Fruit fly (Drosophila melanogaster) whole organism, embryonic: ENCODE data around the gene CG14309.

Source experiments
- CG10209 ChIP-seq: fragments of 200-800 bp; sonication (Bioruptor generic); optimal IDR thresholded peaks from 3 replicates; lab custom pipeline; 2017; ENCODE audit warnings: missing biosample characterization, mild to moderate bottlenecking, missing genetic modification characterization, missing genetic modification reagents
- CG11093 ChIP-seq: fragments of 200-800 bp; sonication (Bioruptor generic); IDR thresholded peaks from 3 replicates; pipeline ENCODE4 v1.3.6; 2022; ENCODE audit warnings: missing biosample characterization, missing genetic modification characterization
- CG33213 ChIP-seq: fragments of 200-800 bp; sonication (Bioruptor generic); optimal IDR thresholded peaks from 3 replicates; lab custom pipeline; 2016; ENCODE audit warnings: missing biosample characterization, missing genetic modification characterization
- CG7372 ChIP-seq: fragments of 200-800 bp; sonication (Bioruptor generic); IDR thresholded peaks from 2 replicates; pipeline ENCODE4 v1.3.6; 2022; ENCODE audit warnings: missing biosample characterization, missing genetic modification characterization
- D19A ChIP-seq: fragments of 200-800 bp; optimal IDR thresholded peaks from 3 replicates; lab custom pipeline; 2019; ENCODE audit warnings: missing biosample characterization, mild to moderate bottlenecking, missing genetic modification characterization, moderate library complexity
- Ets65A ChIP-seq: fragments of 200-800 bp; sonication (Bioruptor generic); peaks from one replicate; lab custom pipeline; 2016; ENCODE audit warnings: missing biosample characterization, missing genetic modification characterization
- Ets97D ChIP-seq: fragments of 200-800 bp; sonication (Bioruptor generic); optimal IDR thresholded peaks from 3 replicates; lab custom pipeline; 2016; ENCODE audit warnings: missing biosample characterization, missing genetic modification characterization
- GATAe ChIP-seq: fragments of 200-800 bp; sonication (Bioruptor generic); conservative IDR thresholded peaks from 2 replicates; pipeline ENCODE4 v1.3.6; 2022; ENCODE audit warnings: missing biosample characterization, missing genetic modification characterization
- HLH54F ChIP-seq: fragments of 200-800 bp; sonication (Bioruptor generic); optimal IDR thresholded peaks from 3 replicates; lab custom pipeline; 2016; ENCODE audit warnings: missing biosample characterization, missing genetic modification characterization
- NK7.1 ChIP-seq: fragments of 200-800 bp; sonication (Bioruptor generic); optimal IDR thresholded peaks from 3 replicates; lab custom pipeline; 2016; ENCODE audit warnings: missing biosample characterization, missing genetic modification characterization
- Opbp ChIP-seq: fragments of 200-800 bp; sonication (Bioruptor generic); IDR thresholded peaks from 3 replicates; pipeline ENCODE4 v1.3.6; 2022; ENCODE audit warnings: missing biosample characterization, missing genetic modification characterization; ENCODE audit not compliant: partially characterized antibody
- Usf ChIP-seq: fragments of 200-800 bp; sonication (Bioruptor generic); optimal IDR thresholded peaks from 2 replicates; lab custom pipeline; 2017; ENCODE audit warnings: missing genotype, missing biosample characterization, missing genetic modification characterization
- abd-A ChIP-seq: fragments of 200-800 bp; sonication (Bioruptor generic); optimal IDR thresholded peaks from 3 replicates; lab custom pipeline; 2019; ENCODE audit warnings: missing biosample characterization, mild to moderate bottlenecking, missing genetic modification characterization, moderate library complexity
- ewg ChIP-seq: fragments of 200-800 bp; sonication (Bioruptor generic); optimal IDR thresholded peaks from 3 replicates; lab custom pipeline; 2017; ENCODE audit warnings: mild to moderate bottlenecking, missing biosample characterization, missing genetic modification reagents, missing genetic modification characterization
- scrt ChIP-seq: fragments of 200-800 bp; sonication (Bioruptor generic); optimal IDR thresholded peaks from 2 replicates; lab custom pipeline; 2018; ENCODE audit warnings: missing biosample characterization, mild to moderate bottlenecking, missing genetic modification characterization, moderate library complexity
- stwl ChIP-seq: fragments of 200-800 bp; sonication (Bioruptor generic); optimal IDR thresholded peaks from 3 replicates; lab custom pipeline; 2018; ENCODE audit warnings: missing biosample characterization, mild to moderate bottlenecking, missing genetic modification characterization, moderate library complexity

CG14309 gene

dm6 chr3R:18360630-18361260, 24.1 kb downstream of the CG14309 start, which contains the start of gene CG15803 (continued):
- peak; percentile 89 for TF ChIP-seq ewg (GFP tag; lab: Kevin White, UChicago)

DNA sequence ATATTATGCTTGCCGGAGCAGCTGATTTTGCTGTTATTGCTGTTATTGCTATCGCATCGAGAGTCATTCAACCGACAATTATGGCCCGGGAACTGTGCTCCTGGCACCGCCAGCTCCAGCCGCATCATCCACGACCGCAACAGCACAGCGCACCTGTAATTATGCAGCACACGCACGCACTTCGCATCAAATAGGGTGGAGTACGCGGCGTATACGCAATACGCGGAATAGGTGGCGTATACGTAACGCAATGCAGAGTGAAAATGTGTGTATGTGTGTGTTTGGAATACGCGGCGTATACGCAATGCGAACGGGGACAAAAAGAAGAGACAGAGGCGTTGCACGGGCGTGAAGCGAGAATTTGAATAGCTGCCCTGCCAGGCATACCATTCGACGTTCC, 29.1 kb downstream of the CG14309 start:
- TF ChIP-seq Ets65A (GFP tag; lab: Kevin White, UChicago) (peak; percentile 60), Usf (GFP tag; lab: Kevin White, UChicago) (no peak), CG7372 (GFP tag; lab: Robert Waterston, UW) (peak; percentile 78), CG11093 (GFP tag; lab: Robert Waterston, UW) (0 out of 3 replicates have a peak, but pooled peaks have one; percentile 27)

DNA sequence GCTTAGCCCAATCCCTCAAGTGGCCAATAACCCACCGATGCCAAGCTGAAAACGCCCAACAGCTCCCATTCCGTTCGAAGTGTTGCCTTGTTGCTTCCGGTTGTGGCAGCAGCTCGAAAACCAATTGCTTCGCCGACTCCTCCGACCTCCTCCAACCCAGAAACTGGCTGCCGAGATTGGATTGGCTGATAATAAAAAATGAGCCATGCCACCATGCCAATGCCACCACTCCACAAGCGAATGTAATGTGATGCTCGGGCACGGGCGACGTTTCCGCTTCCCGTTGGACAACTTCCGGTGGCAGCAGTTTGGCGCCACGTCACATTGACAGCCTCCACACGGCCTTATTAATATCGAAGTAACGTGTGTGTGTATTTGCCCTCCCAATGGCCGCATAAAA, 46.4 kb downstream of the CG14309 start:
- TF ChIP-seq NK7.1 (no peak), CG7372 (GFP tag; lab: Robert Waterston, UW) (no peak), scrt (GFP tag; lab: Kevin White, UChicago) (peak; percentile 10), HLH54F (no peak), Opbp (GFP tag; lab: Robert Waterston, UW) (no peak), abd-A (tag; lab: Kevin White, UChicago) (peak; percentile 54), Ets65A (GFP tag; lab: Kevin White, UChicago) (peak; percentile 86), Ets97D (GFP tag; lab: Kevin White, UChicago) (peak; percentile 6), CG33213 (no peak), GATAe (GFP tag; lab: Robert Waterston, UW) (no peak), stwl (tag; lab: Kevin White, UChicago) (no peak), CG10209 (GFP tag; lab: Kevin White, UChicago) (no peak), D19A (no peak)
